Worm (Caenorhabditis elegans): ENCODE data around the gene C15H9.9.

- TF ChIP-seq unc-39 (tag; optimal IDR thresholded peaks at IDR 0.05) (no peak), nhr-12 (tag; optimal IDR thresholded peaks at IDR 0.05) (no peak), ztf-4 (tag; optimal IDR thresholded peaks at IDR 0.05) (no peak), unc-62 (GFP tag; optimal IDR thresholded peaks at IDR 0.05) (no peak), sma-9 (GFP tag; optimal IDR thresholded peaks at IDR 0.05) (no peak), sma-9 (tag; optimal IDR thresholded peaks at IDR 0.05) (no peak), ceh-82 (tag; optimal IDR thresholded peaks at IDR 0.05) (no peak), ztf-11 (tag; optimal IDR thresholded peaks at IDR 0.05) (no peak)
These were observed 47.8 kb upstream of the C15H9.9 start, which contains the start of gene T25B2.3 for ce11 chrX:6175829-6176228.

Measured in whole organism, L2 larva.